Fruit fly (Drosophila melanogaster): ENCODE results near the gene Arl1.
A peak's percentile ranks its signal among the peaks of the same experiment; 100 is the strongest.

Gene Arl1

DNA sequence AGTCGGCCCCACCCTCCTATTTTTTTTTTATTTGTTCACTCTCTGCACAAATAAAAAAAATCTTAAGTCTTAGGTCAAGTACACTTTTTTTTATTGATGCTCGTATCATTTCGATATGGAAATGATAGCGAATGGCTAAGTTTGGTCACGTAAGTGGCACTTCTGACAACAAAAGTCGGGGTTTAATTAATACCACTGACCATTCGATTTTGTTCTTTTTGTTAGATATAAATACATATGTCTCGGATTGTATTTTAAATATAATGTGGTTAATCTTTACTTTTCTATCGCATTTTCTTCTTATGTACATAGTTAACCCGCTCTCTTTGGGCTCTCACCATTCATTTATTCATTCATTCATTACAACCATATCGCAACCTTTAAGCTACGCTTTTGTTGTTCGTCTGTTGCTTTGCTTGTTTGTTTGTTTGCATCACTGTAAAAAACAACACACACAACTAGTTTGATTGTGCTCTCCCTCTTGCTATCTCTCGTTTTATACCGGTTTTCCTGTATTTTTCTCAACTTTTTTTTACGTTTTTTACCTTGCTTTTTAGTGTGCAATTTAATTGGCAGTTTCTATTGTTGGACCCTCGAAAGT, 19.3 kb downstream of the Arl1 start (continued):
- TF ChIP-seq ash1 (GFP tag; optimal IDR thresholded peaks at IDR 0.05): no peak
- TF ChIP-seq PHDP (tag; optimal IDR thresholded peaks at IDR 0.05): no peak
- peak; percentile 8 for TF ChIP-seq CG2120 (GFP tag; optimal IDR thresholded peaks at IDR 0.05)
- TF ChIP-seq inv (GFP tag; IDR thresholded peaks at IDR 0.05; ENCODE audit: partially characterized antibody): no peak
- TF ChIP-seq CG4707 (GFP tag; optimal IDR thresholded peaks at IDR 0.05): no peak
- no peak for TF ChIP-seq CG1647 (GFP tag; optimal IDR thresholded peaks at IDR 0.05)
- TF ChIP-seq CG11695 (GFP tag; IDR thresholded peaks at IDR 0.05): no peak
- no peak for TF ChIP-seq sr (GFP tag; IDR thresholded peaks at IDR 0.05)
- TF ChIP-seq Antp (GFP tag; optimal IDR thresholded peaks at IDR 0.05): no peak
- no peak for TF ChIP-seq CG43689 (GFP tag; IDR thresholded peaks at IDR 0.05)
- no peak for TF ChIP-seq Oli (tag; optimal IDR thresholded peaks at IDR 0.05)
- TF ChIP-seq klu (GFP tag; IDR thresholded peaks at IDR 0.05): no peak
- no peak for TF ChIP-seq sob (GFP tag; IDR thresholded peaks at IDR 0.05)
- no peak for TF ChIP-seq vnd (GFP tag; IDR thresholded peaks at IDR 0.05; ENCODE audit: partially characterized antibody)
- no peak for TF ChIP-seq Nf-YB (GFP tag; optimal IDR thresholded peaks at IDR 0.05)
- TF ChIP-seq CG13296 (GFP tag; optimal IDR thresholded peaks at IDR 0.05): no peak
- TF ChIP-seq nerfin-1 (tag; optimal IDR thresholded peaks at IDR 0.05): no peak
- TF ChIP-seq ab (GFP tag; optimal IDR thresholded peaks at IDR 0.05): no peak
- TF ChIP-seq jigr1 (GFP tag; IDR thresholded peaks at IDR 0.05): no peak
- no peak for TF ChIP-seq CG11560 (tag; IDR thresholded peaks at IDR 0.05)
- TF ChIP-seq Ravus (GFP tag; IDR thresholded peaks at IDR 0.05): no peak
- no peak for TF ChIP-seq disco-r (GFP tag; optimal IDR thresholded peaks at IDR 0.05)
- TF ChIP-seq rib (GFP tag; IDR thresholded peaks at IDR 0.05): no peak
- TF ChIP-seq CG17612 (GFP tag; IDR thresholded peaks at IDR 0.05): no peak
- no peak for TF ChIP-seq CG17385 (GFP tag; optimal IDR thresholded peaks at IDR 0.05)
- no peak for TF ChIP-seq CG32767 (GFP tag; IDR thresholded peaks at IDR 0.05)
- TF ChIP-seq CG7271 (tag; optimal IDR thresholded peaks at IDR 0.05): no peak
- TF ChIP-seq her (GFP tag; optimal IDR thresholded peaks at IDR 0.05): no peak
- no peak for TF ChIP-seq Aef1 (GFP tag; IDR thresholded peaks at IDR 0.05)
- no peak for TF ChIP-seq CG11723 (GFP tag; optimal IDR thresholded peaks at IDR 0.05)
- TF ChIP-seq CG9437 (GFP tag; optimal IDR thresholded peaks at IDR 0.05): no peak
- no peak for TF ChIP-seq CG11398 (GFP tag; optimal IDR thresholded peaks at IDR 0.05)
- peak; percentile 1 for TF ChIP-seq lilli (GFP tag; optimal IDR thresholded peaks at IDR 0.05)
- no peak for TF ChIP-seq Nf-YC (tag; optimal IDR thresholded peaks at IDR 0.05)
- no peak for TF ChIP-seq repo (GFP tag; optimal IDR thresholded peaks at IDR 0.05)
- no peak for TF ChIP-seq CG11696 (GFP tag; IDR thresholded peaks at IDR 0.05)
- no peak for TF ChIP-seq Gug (GFP tag; IDR thresholded peaks at IDR 0.05)
- TF ChIP-seq Hr51 (GFP tag; optimal IDR thresholded peaks at IDR 0.05): peak in 1 of 2 experiments; percentile 25
- no peak for TF ChIP-seq mld (GFP tag; IDR thresholded peaks at IDR 0.05; ENCODE audit: partially characterized antibody)
- TF ChIP-seq HLHmδ (GFP tag; optimal IDR thresholded peaks at IDR 0.05): no peak
- TF ChIP-seq CG10979 (tag; optimal IDR thresholded peaks at IDR 0.05): no peak
- no peak for TF ChIP-seq ems (GFP tag; optimal IDR thresholded peaks at IDR 0.05)
- TF ChIP-seq wor (GFP tag; IDR thresholded peaks at IDR 0.05): no peak
- TF ChIP-seq abd-A (tag; optimal IDR thresholded peaks at IDR 0.05): peak; percentile 14
- no peak for TF ChIP-seq zf30C (GFP tag; optimal IDR thresholded peaks at IDR 0.05)
- no peak for TF ChIP-seq CG12391 (tag; optimal IDR thresholded peaks at IDR 0.05)
- no peak for TF ChIP-seq CG4282 (GFP tag; optimal IDR thresholded peaks at IDR 0.05)
- TF ChIP-seq gt (GFP tag; IDR thresholded peaks at IDR 0.05): no peak
- no peak for TF ChIP-seq Abd-B (GFP tag; optimal IDR thresholded peaks at IDR 0.05)
- TF ChIP-seq CG5180 (GFP tag; optimal IDR thresholded peaks at IDR 0.05): no peak
- TF ChIP-seq pb (GFP tag; optimal IDR thresholded peaks at IDR 0.05): no peak
